Fruit fly (Drosophila melanogaster) S2 (cell line): ENCODE data around the gene trio.

Source experiments
- CG8478 ChIP-seq: fragments of >200 bp; optimal IDR thresholded peaks from 2 replicates; lab custom pipeline; 2018
- CTCF ChIP-seq, 2 experiments: fragments of >200 bp; optimal IDR thresholded peaks; 2 replicates each; lab custom pipeline; 2018

- TF ChIP-seq CG8478 (lab: Kevin White, UChicago), result no peak
- no peak for TF ChIP-seq CTCF (optimal IDR thresholded peaks at IDR 0.05; lab: Kevin White, UChicago)
These were observed 14.8 kb downstream of the trio start for dm6 chr3L:1019876-1020275.
